Worm (Caenorhabditis elegans) whole organism, L4 larva: ENCODE results near the gene srx-86.

ENCODE experiments used
- F10B5.3 ChIP-seq: sonication (generic microtip); optimal IDR thresholded peaks from 2 replicates; lab custom pipeline; 2016; ENCODE audit warnings: mild to moderate bottlenecking, missing genetic modification characterization, missing compliant biosample characterization
- F26F4.8 ChIP-seq: fragments of 200-800 bp; sonication (Bioruptor generic); conservative IDR thresholded peaks from 2 replicates; pipeline ENCODE4 v1.3.6; 2022; ENCODE audit warnings: missing genetic modification characterization, missing compliant biosample characterization
- T26A8.4 ChIP-seq: fragments of 200-800 bp; sonication (Bioruptor generic); IDR thresholded peaks from 2 replicates; pipeline ENCODE4 v1.3.6; 2022; ENCODE audit warnings: missing genetic modification characterization, missing compliant biosample characterization
- ZK546.5 ChIP-seq, 2 experiments: sonication (generic microtip); optimal IDR thresholded peaks; 2 replicates each; lab custom pipeline; 2017; ENCODE audit warnings: missing biosample characterization in 2 of 2, missing genetic modification characterization in 2 of 2
- aly-2 ChIP-seq: sonication (generic microtip); optimal IDR thresholded peaks from 2 replicates; lab custom pipeline; 2018; ENCODE audit warnings: missing biosample characterization, missing genetic modification characterization
- arid-1 ChIP-seq: fragments of 200-800 bp; sonication (Bioruptor generic); conservative IDR thresholded peaks from 2 replicates; pipeline ENCODE4 v1.3.6; 2022; ENCODE audit warnings: missing genetic modification reagents, missing genetic modification characterization, missing compliant biosample characterization
- ceh-44 ChIP-seq: fragments of 200-800 bp; sonication (Bioruptor generic); IDR thresholded peaks from 2 replicates; pipeline ENCODE4 v1.3.6; 2022; ENCODE audit warnings: missing genetic modification reagents, missing genetic modification characterization, missing compliant biosample characterization
- ceh-62 ChIP-seq: sonication (generic microtip); optimal IDR thresholded peaks from 2 replicates; lab custom pipeline; 2017; ENCODE audit warnings: missing biosample characterization, missing genetic modification characterization
- ceh-82 ChIP-seq: sonication (generic microtip); optimal IDR thresholded peaks from 2 replicates; lab custom pipeline; 2017; ENCODE audit warnings: missing biosample characterization, missing genetic modification characterization
- ces-1 ChIP-seq: fragments of 150-350 bp; sonication (generic microtip); optimal IDR thresholded peaks from 4 replicates; lab custom pipeline; 2014; ENCODE audit warnings: missing biosample characterization, missing genetic modification reagents, missing genetic modification characterization
- cey-2 ChIP-seq: sonication (generic microtip); optimal IDR thresholded peaks from 3 replicates; lab custom pipeline; 2017; ENCODE audit warnings: missing genetic modification characterization, mild to moderate bottlenecking, missing compliant biosample characterization, antibody characterized with exemption, borderline replicate concordance; ENCODE audit not compliant: insufficient read depth
- daf-16 ChIP-seq, 3 experiments: sonication (generic microtip); optimal IDR thresholded peaks; 2 replicates each; lab custom pipeline; 2016 to 2017; ENCODE audit warnings: missing genetic modification characterization in 3 of 3, missing genetic modification reagents in 3 of 3, mild to moderate bottlenecking in 2 of 3, missing compliant biosample characterization in 2 of 3, missing biosample characterization in 1 of 3, moderate library complexity in 1 of 3
- daf-8 ChIP-seq: fragments of 200-800 bp; sonication (Bioruptor generic); IDR thresholded peaks from 2 replicates; pipeline ENCODE4 v1.3.6; 2022; ENCODE audit warnings: missing genetic modification characterization, missing compliant biosample characterization
- dmd-6 ChIP-seq: fragments of 200-800 bp; sonication (Bioruptor generic); IDR thresholded peaks from 2 replicates; pipeline ENCODE4 v1.3.6; 2022; ENCODE audit warnings: missing genetic modification reagents, missing genetic modification characterization, missing compliant biosample characterization
- duxl-1 ChIP-seq: sonication (generic microtip); optimal IDR thresholded peaks from 2 replicates; lab custom pipeline; 2016; ENCODE audit warnings: mild to moderate bottlenecking, missing genetic modification characterization, moderate library complexity, missing compliant biosample characterization; ENCODE audit not compliant: poor library complexity
- hlh-30 ChIP-seq: sonication (generic microtip); optimal IDR thresholded peaks from 2 replicates; lab custom pipeline; 2017; ENCODE audit warnings: antibody characterized with exemption, mild to moderate bottlenecking, missing genetic modification characterization, missing compliant biosample characterization; ENCODE audit not compliant: insufficient read depth
- hmg-1.1 ChIP-seq: fragments of 200-800 bp; sonication (Bioruptor generic); IDR thresholded peaks from 2 replicates; pipeline ENCODE4 v1.3.6; 2022; ENCODE audit warnings: missing genetic modification reagents, missing genetic modification characterization, missing compliant biosample characterization
- lim-7 ChIP-seq: fragments of 200-800 bp; sonication (Bioruptor generic); IDR thresholded peaks from 2 replicates; pipeline ENCODE4 v1.3.6; 2022; ENCODE audit warnings: missing genetic modification characterization, missing compliant biosample characterization
- lin-1 ChIP-seq: fragments of 200-800 bp; sonication (Bioruptor generic); IDR thresholded peaks from 2 replicates; pipeline ENCODE4 v1.3.6; 2022; ENCODE audit warnings: missing genetic modification reagents, missing genetic modification characterization, missing compliant biosample characterization
- lin-15B ChIP-seq: fragments of 150-350 bp; sonication (generic microtip); optimal IDR thresholded peaks from 3 replicates; lab custom pipeline; 2014; ENCODE audit warnings: missing biosample characterization, missing genetic modification characterization
- lin-38 ChIP-seq: fragments of 200-800 bp; sonication (Bioruptor generic); IDR thresholded peaks from 2 replicates; pipeline ENCODE4 v1.3.6; 2022; ENCODE audit warnings: missing genetic modification reagents, missing genetic modification characterization, missing compliant biosample characterization
- madf-9 ChIP-seq: fragments of 200-800 bp; sonication (Bioruptor generic); conservative IDR thresholded peaks from 2 replicates; pipeline ENCODE4 v1.3.6; 2022; ENCODE audit warnings: missing genetic modification reagents, missing genetic modification characterization, missing compliant biosample characterization
- mdl-1 ChIP-seq, 2 experiments: fragments of 150-350 bp in 1 of 2; sonication (generic microtip) in 1 of 2; optimal IDR thresholded peaks; 2 replicates each; lab custom pipeline; 2014 to 2017; ENCODE audit warnings: missing biosample characterization in 2 of 2, missing genetic modification characterization in 2 of 2
- mdt-29 ChIP-seq: fragments of 200-800 bp; sonication (Bioruptor generic); IDR thresholded peaks from 2 replicates; pipeline ENCODE4 v1.3.6; 2022; ENCODE audit warnings: missing genetic modification reagents, missing genetic modification characterization, missing compliant biosample characterization
- mes-2 ChIP-seq: sonication (generic microtip); optimal IDR thresholded peaks from 2 replicates; lab custom pipeline; 2016; ENCODE audit warnings: missing genotype, mild to moderate bottlenecking, missing genetic modification characterization, missing compliant biosample characterization; ENCODE audit not compliant: poor library complexity, severe bottlenecking
- mxl-2 ChIP-seq: fragments of 200-800 bp; sonication (Bioruptor generic); conservative IDR thresholded peaks from 2 replicates; pipeline ENCODE4 v1.3.6; 2022; ENCODE audit warnings: missing genetic modification reagents, missing genetic modification characterization, missing compliant biosample characterization
- mxl-3 ChIP-seq: fragments of 200-800 bp; sonication (Bioruptor generic); optimal IDR thresholded peaks from 2 replicates; lab custom pipeline; 2018; ENCODE audit warnings: mild to moderate bottlenecking, missing genetic modification characterization, missing compliant biosample characterization
- nhr-10 ChIP-seq: fragments of 150-350 bp; optimal IDR thresholded peaks from 2 replicates; lab custom pipeline; 2014; ENCODE audit warnings: missing biosample characterization, missing genetic modification characterization
- nhr-102 ChIP-seq: sonication (generic microtip); optimal IDR thresholded peaks from 2 replicates; lab custom pipeline; 2016; ENCODE audit warnings: mild to moderate bottlenecking, missing genetic modification characterization, moderate library complexity, missing compliant biosample characterization
- nhr-111 ChIP-seq: fragments of 200-800 bp; sonication (Bioruptor generic); optimal IDR thresholded peaks from 2 replicates; lab custom pipeline; 2018; ENCODE audit warnings: mild to moderate bottlenecking, missing genetic modification characterization, missing compliant biosample characterization
- nhr-237 ChIP-seq: sonication (generic microtip); optimal IDR thresholded peaks from 2 replicates; lab custom pipeline; 2017; ENCODE audit warnings: missing biosample characterization, missing genetic modification characterization
- nhr-41 ChIP-seq: fragments of 200-800 bp; sonication (Bioruptor generic); IDR thresholded peaks from 2 replicates; pipeline ENCODE4 v1.3.6; 2022; ENCODE audit warnings: missing genetic modification reagents, missing genetic modification characterization, missing compliant biosample characterization
- nhr-42 ChIP-seq: fragments of 200-800 bp; sonication (Bioruptor generic); IDR thresholded peaks from 2 replicates; pipeline ENCODE4 v1.3.6; 2022; ENCODE audit warnings: missing genetic modification characterization, missing compliant biosample characterization
- nhr-48 ChIP-seq: sonication (generic microtip); optimal IDR thresholded peaks from 2 replicates; lab custom pipeline; 2016; ENCODE audit warnings: mild to moderate bottlenecking, missing genetic modification characterization, missing compliant biosample characterization
- rbr-2 ChIP-seq: sonication (generic microtip); optimal IDR thresholded peaks from 2 replicates; lab custom pipeline; 2016; ENCODE audit warnings: missing genotype, missing genetic modification characterization, missing compliant biosample characterization
- saeg-2 ChIP-seq: fragments of 200-800 bp; sonication (Bioruptor generic); IDR thresholded peaks from 2 replicates; pipeline ENCODE4 v1.3.6; 2022; ENCODE audit warnings: missing genetic modification reagents, missing genetic modification characterization, missing compliant biosample characterization
- sdz-12 ChIP-seq: fragments of 200-800 bp; sonication (Bioruptor generic); optimal IDR thresholded peaks from 2 replicates; lab custom pipeline; 2018; ENCODE audit warnings: mild to moderate bottlenecking, missing genetic modification characterization, missing compliant biosample characterization
- snpc-1.2 ChIP-seq: fragments of 200-800 bp; sonication (Bioruptor generic); IDR thresholded peaks from 2 replicates; pipeline ENCODE4 v1.3.6; 2022; ENCODE audit warnings: missing genetic modification reagents, missing genetic modification characterization, missing compliant biosample characterization
- spr-3 ChIP-seq: fragments of 200-800 bp; sonication (Bioruptor generic); optimal IDR thresholded peaks from 2 replicates; lab custom pipeline; 2018; ENCODE audit warnings: mild to moderate bottlenecking, missing genetic modification characterization, missing compliant biosample characterization
- tra-1 ChIP-seq: fragments of 200-800 bp; sonication (Bioruptor generic); IDR thresholded peaks from 2 replicates; pipeline ENCODE4 v1.3.6; 2022; ENCODE audit warnings: missing genetic modification reagents, missing genetic modification characterization, missing compliant biosample characterization
- unc-130 ChIP-seq: sonication (generic microtip); optimal IDR thresholded peaks from 2 replicates; lab custom pipeline; 2016; ENCODE audit warnings: missing genetic modification reagents, missing genetic modification characterization, missing compliant biosample characterization
- unc-62 ChIP-seq, 3 experiments: fragments of 150-350 bp in 1 of 3; sonication (generic microtip); optimal IDR thresholded peaks in 2 of 3; peaks in 1 of 3; 1 replicate in 1 of 3; 2 replicates in 2 of 3; lab custom pipeline; 2014 to 2017; ENCODE audit warnings: missing biosample characterization in 3 of 3, missing genetic modification characterization in 3 of 3, missing genetic modification reagents in 3 of 3, missing genotype in 1 of 3
- zag-1 ChIP-seq: fragments of 150-350 bp; optimal IDR thresholded peaks from 2 replicates; lab custom pipeline; 2014; ENCODE audit warnings: missing biosample characterization, missing genetic modification characterization
- zfp-2 ChIP-seq: sonication (generic microtip); optimal IDR thresholded peaks from 2 replicates; lab custom pipeline; 2016; ENCODE audit warnings: mild to moderate bottlenecking, missing genetic modification characterization, missing compliant biosample characterization
- zfp-3 ChIP-seq: fragments of 200-800 bp; sonication (Bioruptor generic); conservative IDR thresholded peaks from 2 replicates; pipeline ENCODE4 v1.3.6; 2022; ENCODE audit warnings: missing genetic modification reagents, missing genetic modification characterization, missing compliant biosample characterization
- zip-2 ChIP-seq: fragments of 150-350 bp; optimal IDR thresholded peaks from 2 replicates; lab custom pipeline; 2014; ENCODE audit warnings: missing biosample characterization, missing genetic modification characterization
- ztf-7 ChIP-seq: fragments of 150-350 bp; optimal IDR thresholded peaks from 2 replicates; lab custom pipeline; 2014; ENCODE audit warnings: missing biosample characterization, missing genetic modification characterization

srx-86 gene

DNA sequence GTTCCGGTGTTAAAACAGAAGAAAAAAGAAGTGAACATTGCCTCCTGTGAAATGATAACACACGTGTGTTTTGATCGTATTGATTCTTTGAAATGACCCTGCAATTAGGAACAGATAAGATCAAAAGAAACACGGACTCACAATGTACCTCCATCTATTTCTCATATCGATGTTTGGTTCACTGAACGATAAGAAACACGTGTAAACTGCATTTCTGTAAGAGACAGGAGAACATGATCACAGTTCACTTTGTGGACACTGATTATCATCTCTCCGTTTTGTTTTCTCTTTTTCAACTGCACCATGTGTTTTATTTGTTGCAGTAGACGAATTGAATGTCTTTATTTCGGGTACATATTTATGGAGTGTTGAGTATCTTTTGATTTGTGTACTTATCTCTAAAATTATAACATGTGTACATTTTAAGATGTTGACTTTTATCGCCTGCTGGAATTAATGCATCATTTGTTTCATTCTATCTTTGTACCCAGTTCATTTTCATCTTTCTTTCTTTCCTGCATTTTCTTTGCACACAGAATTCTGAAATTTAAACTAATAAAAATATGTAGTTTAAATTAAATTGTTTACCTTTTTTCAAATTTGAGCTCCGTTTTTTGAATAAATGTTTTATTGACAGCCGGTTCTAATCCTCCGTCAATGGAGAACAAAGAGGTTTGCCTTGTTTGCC lies 10.2 kb downstream of the srx-86 start, which contains the start of the genes H12C20.7 and nhr-68:
H12C20.7 (minus strand) TSS at position 188 of the 688 bp plus-strand sequence.
nhr-68 (plus strand) TSS at position 638 of the 688 bp plus-strand sequence.
- TF ChIP-seq aly-2 (no peak), zip-2 (tag; lab: Kevin White, UChicago) (peak; percentile 55), mdt-29 (GFP tag; lab: Robert Waterston, UW) (peak; percentile 90), ceh-62 (tag; lab: Kevin White, UChicago) (no peak), mes-2 (no peak), dmd-6 (peak; percentile 100), nhr-41 (peak; percentile 86), nhr-237 (tag; lab: Kevin White, UChicago) (no peak), lin-38 (GFP tag; lab: Robert Waterston, UW) (peak; percentile 62), ztf-7 (tag; lab: Kevin White, UChicago) (peak; percentile 72), F10B5.3 (no peak), sdz-12 (GFP tag; lab: Kevin White, UChicago) (no peak), ceh-82 (tag; lab: Kevin White, UChicago) (no peak), mdl-1 (tag; optimal IDR thresholded peaks at IDR 0.05; lab: Kevin White, UChicago) (peak; percentile 38 to 98), daf-8 (no peak), mxl-3 (peak; percentile 100), duxl-1 (tag; lab: Kevin White, UChicago) (peak; percentile 90), spr-3 (GFP tag; lab: Kevin White, UChicago) (no peak), saeg-2 (GFP tag; lab: Robert Waterston, UW) (peak; percentile 96), hlh-30 (tag; lab: Kevin White, UChicago) (peak; percentile 96), nhr-48 (peak; percentile 99), snpc-1.2 (no peak), lin-15B (tag; lab: Kevin White, UChicago) (no peak), tra-1 (GFP tag; lab: Robert Waterston, UW) (peak; percentile 98), nhr-42 (GFP tag; lab: Robert Waterston, UW) (peak; percentile 86; the same call in 1 of the 2 replicates), ceh-44 (GFP tag; lab: Robert Waterston, UW) (no peak), nhr-111 (no peak), ZK546.5 (tag; optimal IDR thresholded peaks at IDR 0.05; lab: Kevin White, UChicago) (no peak), rbr-2 (tag; lab: Kevin White, UChicago) (peak; percentile 38), unc-62 (GFP tag; optimal IDR thresholded peaks at IDR 0.05 in 1 of 2; lab: Kevin White, UChicago) (peak in 1 of 2 experiments; percentile 99), unc-62 (tag; optimal IDR thresholded peaks at IDR 0.05; lab: Kevin White, UChicago) (no peak), lim-7 (no peak), mxl-2 (GFP tag; lab: Robert Waterston, UW) (peak; percentile 75), zfp-2 (tag; lab: Kevin White, UChicago) (no peak), nhr-102 (tag; lab: Kevin White, UChicago) (peak; percentile 97), F26F4.8 (GFP tag; lab: Robert Waterston, UW) (no peak), hmg-1.1 (no peak), nhr-10 (tag; lab: Kevin White, UChicago) (peak; percentile 99), unc-130 (no peak), zfp-3 (GFP tag; lab: Robert Waterston, UW) (peak; percentile 86), daf-16 (GFP tag; optimal IDR thresholded peaks at IDR 0.05; lab: Kevin White, UChicago) (peak; percentile 95), daf-16 (tag; optimal IDR thresholded peaks at IDR 0.05; lab: Kevin White, UChicago) (peak; percentile 100), lin-1 (peak; percentile 96), madf-9 (GFP tag; lab: Robert Waterston, UW) (peak; percentile 56; the same call in 1 of the 2 replicates), arid-1 (GFP tag; lab: Robert Waterston, UW) (peak; percentile 54; the same call in 1 of the 2 replicates), zag-1 (tag; lab: Kevin White, UChicago) (no peak), cey-2 (peak; percentile 96), T26A8.4 (GFP tag; lab: Robert Waterston, UW) (peak; percentile 89), ces-1 (GFP tag; lab: Kevin White, UChicago) (no peak)
